Fruit fly (Drosophila melanogaster): ENCODE measurements around the gene Rsod.

The Rsod gene

DNA sequence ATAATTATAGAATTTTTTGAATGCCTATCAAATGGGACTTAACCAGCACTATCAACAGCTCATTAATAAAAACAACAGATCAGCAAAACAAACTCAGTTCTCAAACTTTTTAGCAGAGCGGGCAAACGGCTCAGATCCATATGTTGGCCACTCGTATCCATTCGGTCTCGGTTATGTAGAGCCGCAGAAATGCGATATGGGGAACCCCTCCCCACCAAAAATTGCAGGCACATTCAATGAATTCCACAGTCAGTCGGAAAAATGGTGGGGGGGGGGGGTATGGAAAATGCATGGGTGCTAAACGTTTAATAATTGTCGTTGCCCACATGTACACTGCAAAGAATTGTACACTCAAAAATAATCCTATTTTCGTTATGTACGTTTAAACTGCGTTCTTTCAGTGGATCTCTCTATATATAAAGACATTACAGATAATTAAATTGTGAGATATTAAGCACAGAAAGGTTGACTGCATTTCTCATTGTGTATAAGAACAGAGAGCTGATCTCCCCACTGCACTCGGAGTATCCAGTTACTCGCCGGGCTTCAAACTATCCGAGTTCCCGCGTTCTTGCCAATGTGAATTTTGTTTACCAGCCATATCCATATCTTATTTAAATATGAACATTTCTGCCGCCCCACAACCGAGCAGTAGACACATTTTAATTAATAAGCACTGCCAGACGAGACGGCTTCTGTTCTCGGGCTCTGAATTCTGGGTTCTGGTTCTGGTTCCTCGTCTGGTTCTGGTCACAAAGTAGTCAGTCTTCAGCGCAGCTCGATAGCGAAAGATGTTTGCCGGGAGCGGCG is 19.5 kb downstream of the Rsod start, which contains the start of gene CG15529:
Gene CG15529 (plus strand): TSS at position 760 of the 810 bp plus-strand sequence.
- TF ChIP-seq CG34367 (tag; optimal IDR thresholded peaks at IDR 0.05) (peak; percentile 58), Pif1A (GFP tag; optimal IDR thresholded peaks at IDR 0.05) (peak; percentile 10), CG14655 (GFP tag; optimal IDR thresholded peaks at IDR 0.05) (peak; percentile 67), CG8301 (tag; optimal IDR thresholded peaks at IDR 0.05) (peak; percentile 63), CG9948 (tag; optimal IDR thresholded peaks at IDR 0.05) (peak; percentile 61), CG12605 (GFP tag; IDR thresholded peaks at IDR 0.05) (peak; percentile 56; the same call in 1 of the 2 replicates), D1 (tag; optimal IDR thresholded peaks at IDR 0.05) (peak; percentile 3), gl (tag; optimal IDR thresholded peaks at IDR 0.05) (peak; percentile 35), Ets98B (GFP tag; IDR thresholded peaks at IDR 0.05) (peak; percentile 82), CG8159 (tag; optimal IDR thresholded peaks at IDR 0.05) (peak; percentile 78), CG17806 (tag; optimal IDR thresholded peaks at IDR 0.05) (peak; percentile 74), CG10348 (GFP tag; IDR thresholded peaks at IDR 0.05) (no peak), rn (GFP tag; IDR thresholded peaks at IDR 0.05) (peak; percentile 58), EcR (GFP tag; optimal IDR thresholded peaks at IDR 0.05) (no peak), Snoo (tag; optimal IDR thresholded peaks at IDR 0.05) (no peak), fd96Ca (GFP tag; IDR thresholded peaks at IDR 0.05) (peak; percentile 74; the same call in 2 of the 3 replicates), CG32121 (GFP tag; IDR thresholded peaks at IDR 0.05) (peak; percentile 78), CG4496 (GFP tag; IDR thresholded peaks at IDR 0.05) (peak; percentile 90), Pif1B (GFP tag; optimal IDR thresholded peaks at IDR 0.05) (peak; percentile 50), CG15710 (tag; optimal IDR thresholded peaks at IDR 0.05) (peak; percentile 75), CG13204 (GFP tag; optimal IDR thresholded peaks at IDR 0.05) (peak; percentile 30)

DNA sequence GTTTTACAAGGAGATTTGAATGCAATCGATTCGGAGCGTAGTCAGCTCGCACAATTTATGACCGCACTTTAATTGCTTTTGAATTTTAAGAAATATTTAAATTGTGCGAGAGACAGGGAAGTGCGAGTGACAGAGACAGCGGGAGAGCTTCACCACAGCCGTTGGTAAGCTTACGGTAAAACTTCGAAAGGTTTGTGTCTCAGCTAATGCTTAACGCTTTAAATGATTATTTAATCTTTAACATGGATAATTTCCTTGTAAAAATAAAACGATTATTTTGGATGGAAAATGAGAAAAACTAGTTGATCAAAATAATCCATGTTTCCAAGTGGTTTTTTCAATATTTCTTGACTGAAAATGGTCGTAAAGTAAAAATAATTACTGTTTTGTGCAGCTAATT is 20.4 kb downstream of the Rsod start:
- TF ChIP-seq Ets98B (GFP tag; IDR thresholded peaks at IDR 0.05) (no peak), CG13204 (GFP tag; optimal IDR thresholded peaks at IDR 0.05) (no peak), CG8159 (tag; optimal IDR thresholded peaks at IDR 0.05) (no peak), CG12605 (GFP tag; IDR thresholded peaks at IDR 0.05) (no peak), fd96Ca (GFP tag; IDR thresholded peaks at IDR 0.05) (no peak), Pif1B (GFP tag; optimal IDR thresholded peaks at IDR 0.05) (no peak), CG17806 (tag; optimal IDR thresholded peaks at IDR 0.05) (no peak), CG34367 (tag; optimal IDR thresholded peaks at IDR 0.05) (no peak), CG4496 (GFP tag; IDR thresholded peaks at IDR 0.05) (no peak)

DNA sequence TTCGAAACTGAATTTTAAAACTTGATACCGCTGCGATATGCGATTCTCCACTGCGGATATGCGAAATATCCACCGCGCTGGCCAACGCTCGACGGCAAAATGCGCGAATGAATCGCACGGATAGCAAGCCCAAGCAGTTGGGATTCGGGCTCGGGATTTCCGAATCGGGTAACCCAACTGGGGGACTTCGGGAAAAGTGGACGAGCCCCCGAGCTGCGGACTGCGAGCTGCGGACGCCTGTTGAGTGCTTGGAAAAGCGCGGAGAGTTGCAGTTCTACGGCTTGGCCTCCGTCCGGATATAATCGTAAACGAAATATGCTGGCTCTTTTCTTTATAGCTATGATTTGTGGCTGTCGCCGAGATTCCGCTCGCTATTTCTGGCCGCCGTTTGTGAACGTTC is 21.5 kb downstream of the Rsod start, which contains the start of gene AdoR:
Gene AdoR (minus strand): TSS at position 101 of the 400 bp plus-strand sequence.
- TF ChIP-seq rn (GFP tag; IDR thresholded peaks at IDR 0.05) (no peak), CG9948 (tag; optimal IDR thresholded peaks at IDR 0.05) (no peak), gl (tag; optimal IDR thresholded peaks at IDR 0.05) (no peak), CG4496 (GFP tag; IDR thresholded peaks at IDR 0.05) (no peak), CG13204 (GFP tag; optimal IDR thresholded peaks at IDR 0.05) (no peak), CG17806 (tag; optimal IDR thresholded peaks at IDR 0.05) (no peak), CG8159 (tag; optimal IDR thresholded peaks at IDR 0.05) (no peak), CG12605 (GFP tag; IDR thresholded peaks at IDR 0.05) (no peak)

DNA sequence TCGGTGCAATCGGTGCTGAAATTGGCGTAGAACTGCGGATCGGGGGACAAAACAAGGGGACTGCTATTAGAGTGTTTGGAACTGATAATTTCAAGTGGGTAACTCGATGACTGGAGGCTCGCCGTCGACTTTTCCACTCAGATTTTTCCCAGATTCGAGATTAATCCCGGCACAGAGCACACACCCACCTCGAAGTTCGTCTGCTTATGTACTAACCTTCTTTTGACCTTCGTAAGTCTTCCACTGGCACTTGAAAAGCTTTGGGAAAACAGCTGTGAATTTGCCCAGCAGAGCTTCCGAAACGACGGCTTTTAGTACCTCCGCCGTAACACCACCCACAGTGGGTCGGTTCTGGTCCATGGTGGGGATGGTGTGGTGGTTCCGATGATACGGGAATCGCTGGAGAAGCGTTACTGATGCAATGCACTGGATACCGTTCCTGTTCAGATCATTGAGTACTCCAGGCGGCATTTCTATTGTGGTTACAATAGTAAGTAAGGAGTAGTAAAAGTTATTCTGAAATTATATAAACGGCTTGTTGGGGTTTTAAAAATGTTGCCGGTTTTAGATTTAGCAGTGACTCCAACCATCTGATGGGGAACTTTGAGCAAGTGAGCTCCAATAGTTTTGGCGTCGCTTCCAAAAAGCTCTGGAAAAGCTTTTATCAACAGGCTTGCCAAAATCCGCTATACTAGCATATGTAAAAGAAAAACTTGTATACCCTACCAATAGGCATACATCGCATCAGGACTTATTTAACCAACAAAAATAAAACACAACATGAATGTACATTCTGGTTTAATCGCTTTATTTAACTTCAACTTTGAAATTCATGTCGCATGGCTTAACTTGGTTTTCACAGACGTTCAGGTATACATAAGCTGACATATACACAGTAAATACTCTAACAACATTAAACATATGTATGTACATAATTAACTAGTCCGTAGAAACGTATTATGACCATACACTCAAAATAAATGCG is 36.7 kb downstream of the Rsod start, which contains the start of gene Tpi:
Gene Tpi (minus strand): TSS at position 537 of the 985 bp plus-strand sequence.
- peak; percentile 49 for TF ChIP-seq CG34367 (tag; optimal IDR thresholded peaks at IDR 0.05)
- TF ChIP-seq CG8301 (tag; optimal IDR thresholded peaks at IDR 0.05): no peak
- TF ChIP-seq fd96Ca (GFP tag; IDR thresholded peaks at IDR 0.05): 0 out of 3 replicates have a peak, but pooled peaks have one; percentile 12
- no peak for TF ChIP-seq CG12605 (GFP tag; IDR thresholded peaks at IDR 0.05)
- TF ChIP-seq Pif1A (GFP tag; optimal IDR thresholded peaks at IDR 0.05): no peak
- no peak for TF ChIP-seq CG14655 (GFP tag; optimal IDR thresholded peaks at IDR 0.05)
- no peak for TF ChIP-seq Pif1B (GFP tag; optimal IDR thresholded peaks at IDR 0.05)
- TF ChIP-seq CG13204 (GFP tag; optimal IDR thresholded peaks at IDR 0.05): no peak
- TF ChIP-seq CG10348 (GFP tag; IDR thresholded peaks at IDR 0.05): no peak
- no peak for TF ChIP-seq Snoo (tag; optimal IDR thresholded peaks at IDR 0.05)
- no peak for TF ChIP-seq EcR (GFP tag; optimal IDR thresholded peaks at IDR 0.05)
- TF ChIP-seq CG8159 (tag; optimal IDR thresholded peaks at IDR 0.05): no peak
- TF ChIP-seq D1 (tag; optimal IDR thresholded peaks at IDR 0.05): no peak
- peak; percentile 25 for TF ChIP-seq CG9948 (tag; optimal IDR thresholded peaks at IDR 0.05)
- peak; percentile 73 for TF ChIP-seq Ets98B (GFP tag; IDR thresholded peaks at IDR 0.05)
- no peak for TF ChIP-seq CG32121 (GFP tag; IDR thresholded peaks at IDR 0.05)
- peak; percentile 29 for TF ChIP-seq CG15710 (tag; optimal IDR thresholded peaks at IDR 0.05)
- no peak for TF ChIP-seq CG17806 (tag; optimal IDR thresholded peaks at IDR 0.05)
- TF ChIP-seq CG4496 (GFP tag; IDR thresholded peaks at IDR 0.05): peak; percentile 66; the same call in 2 of the 3 replicates

DNA sequence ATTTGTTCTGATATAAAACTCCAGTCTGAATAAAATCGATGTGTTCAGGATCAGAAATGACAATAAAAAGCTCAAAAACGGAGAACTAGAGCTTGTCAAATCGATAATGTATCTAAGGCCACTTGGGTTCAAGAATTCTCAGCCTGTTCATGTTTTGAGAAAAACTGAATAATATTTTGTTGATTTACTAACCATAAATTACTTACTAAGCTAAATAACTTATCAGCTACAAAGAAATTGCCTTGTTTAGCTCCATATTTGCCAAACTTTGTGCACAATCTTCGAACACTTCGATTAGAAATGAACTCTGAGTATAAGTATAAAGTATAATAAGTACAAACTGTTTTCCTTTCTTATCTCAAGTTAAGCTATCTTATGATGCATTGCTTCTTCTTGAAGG is 38.7 kb downstream of the Rsod start, which contains the start of gene CG31029:
Gene CG31029 (minus strand): TSS at position 101 of the 400 bp plus-strand sequence.
- TF ChIP-seq Pif1A (GFP tag; optimal IDR thresholded peaks at IDR 0.05) (no peak), CG32121 (GFP tag; IDR thresholded peaks at IDR 0.05) (no peak), CG13204 (GFP tag; optimal IDR thresholded peaks at IDR 0.05) (no peak)

Data from whole organism, pupa.